Fruit fly (Drosophila melanogaster) Kc167 (cell line): Measurements from ENCODE around the gene phr6-4.

ENCODE experiments used
- Myc ChIP-seq: fragments of >200 bp; optimal IDR thresholded peaks from 2 replicates; lab custom pipeline; 2017; ENCODE audit warnings: missing external identifiers
- Sin3A ChIP-seq: fragments of >200 bp; optimal IDR thresholded peaks from 2 replicates; lab custom pipeline; 2018; ENCODE audit warnings: missing external identifiers
- h ChIP-seq: fragments of >200 bp; optimal IDR thresholded peaks from 3 replicates; lab custom pipeline; 2018; ENCODE audit warnings: missing external identifiers
- insv ChIP-seq: fragments of >200 bp; optimal IDR thresholded peaks from 3 replicates; lab custom pipeline; 2018; ENCODE audit warnings: missing external identifiers
- psq ChIP-seq: fragments of >200 bp; optimal IDR thresholded peaks from 2 replicates; lab custom pipeline; 2017; ENCODE audit warnings: missing external identifiers
- ttk ChIP-seq: sonication (Bioruptor generic); optimal IDR thresholded peaks from 2 replicates; lab custom pipeline; 2017; ENCODE audit warnings: missing external identifiers

Gene phr6-4

dm6 chr2L:20645394-20645869 lies at the start of gene phr6-4, which contains the start of gene CG2608:
TSS of gene phr6-4 (minus strand) at chr2L:20645791.
TSS of gene CG2608 (plus strand) at chr2L:20645822.
- TF ChIP-seq Myc (lab: Kevin White, UChicago) (no peak), Sin3A (lab: Kevin White, UChicago) (no peak), h (lab: Kevin White, UChicago) (no peak), psq (lab: Kevin White, UChicago) (no peak), insv (lab: Kevin White, UChicago) (no peak), ttk (lab: Kevin White, UChicago) (no peak)

- no peak for TF ChIP-seq h (lab: Kevin White, UChicago)
- TF ChIP-seq psq (lab: Kevin White, UChicago) = no peak
- TF ChIP-seq insv (lab: Kevin White, UChicago) = no peak
- no peak for TF ChIP-seq Sin3A (lab: Kevin White, UChicago)
- no peak for TF ChIP-seq Myc (lab: Kevin White, UChicago)
- TF ChIP-seq ttk (lab: Kevin White, UChicago) = no peak
These were observed 49.5 kb upstream of the phr6-4 start for dm6 chr2L:20695066-20695465.

DNA sequence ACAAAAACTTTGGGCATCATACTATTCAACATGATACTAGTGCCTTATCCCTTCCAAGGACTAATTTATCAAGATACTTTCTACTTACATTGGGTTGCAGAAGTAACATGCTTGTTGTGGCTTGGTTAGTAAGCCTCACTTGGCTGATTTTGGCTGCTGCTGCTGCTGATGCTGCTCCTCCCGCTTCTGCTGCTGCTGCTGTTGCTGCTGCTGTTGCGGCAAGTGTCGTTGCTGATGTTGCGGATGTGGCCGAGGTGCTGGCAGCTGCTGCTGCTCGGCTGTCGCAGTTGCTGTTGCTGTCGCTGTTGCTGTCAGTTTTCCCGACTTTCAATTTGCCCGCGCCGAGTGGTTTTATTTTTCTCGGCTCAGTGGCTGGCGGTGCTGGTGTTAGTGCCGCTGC lies 44.5 kb upstream of the phr6-4 start:
- no peak for TF ChIP-seq ttk (lab: Kevin White, UChicago)

DNA sequence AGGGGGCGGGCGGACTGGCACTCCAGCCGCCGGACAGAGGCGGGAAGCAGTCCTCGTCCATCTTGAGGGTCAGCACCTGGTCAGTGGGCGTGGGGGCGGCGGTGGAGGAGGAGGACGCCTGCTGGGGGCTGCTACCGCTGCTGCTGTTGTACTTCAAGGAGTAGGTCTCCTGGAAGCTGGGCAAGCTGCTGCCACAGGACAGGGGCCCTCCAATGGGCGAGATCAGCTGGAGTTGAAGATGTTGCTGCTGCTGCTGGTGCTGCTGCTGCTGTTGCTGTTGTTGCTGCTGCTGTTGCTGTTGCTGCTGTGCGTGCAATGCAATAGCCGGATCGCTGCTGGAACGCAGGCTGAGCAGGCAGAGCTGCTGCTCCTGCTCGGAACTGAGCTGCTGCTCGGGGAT lies 43.1 kb upstream of the phr6-4 start:
- TF ChIP-seq h (lab: Kevin White, UChicago) (no peak), ttk (lab: Kevin White, UChicago) (no peak), psq (lab: Kevin White, UChicago) (no peak), insv (lab: Kevin White, UChicago) (no peak), Sin3A (lab: Kevin White, UChicago) (no peak), Myc (lab: Kevin White, UChicago) (no peak)

dm6 chr2L:20682136-20682733 lies 36.6 kb upstream of the phr6-4 start, which contains the start of gene CG2617:
TSS of gene CG2617 (plus strand) at chr2L:20682368.
- TF ChIP-seq Sin3A (lab: Kevin White, UChicago) (no peak), Myc (lab: Kevin White, UChicago) (no peak), h (lab: Kevin White, UChicago) (no peak), psq (lab: Kevin White, UChicago) (no peak), ttk (lab: Kevin White, UChicago) (no peak), insv (lab: Kevin White, UChicago) (no peak)

- TF ChIP-seq ttk (lab: Kevin White, UChicago) (no peak), psq (lab: Kevin White, UChicago) (no peak), Myc (lab: Kevin White, UChicago) (no peak), Sin3A (lab: Kevin White, UChicago) (no peak), insv (lab: Kevin White, UChicago) (no peak), h (lab: Kevin White, UChicago) (no peak)
These were observed 36.1 kb upstream of the phr6-4 start, which contains the start of gene Cen for dm6 chr2L:20681648-20682098. TSS of gene Cen (minus strand) at chr2L:20681846.

- TF ChIP-seq insv (lab: Kevin White, UChicago) = no peak
- TF ChIP-seq Myc (lab: Kevin White, UChicago) = no peak
- TF ChIP-seq h (lab: Kevin White, UChicago) = no peak
- no peak for TF ChIP-seq ttk (lab: Kevin White, UChicago)
- no peak for TF ChIP-seq Sin3A (lab: Kevin White, UChicago)
- no peak for TF ChIP-seq psq (lab: Kevin White, UChicago)
These were observed 30.3 kb upstream of the phr6-4 start, which contains the start of the genes CG31678 and IKKepsilon for dm6 chr2L:20675875-20676274. TSS of gene CG31678 (minus strand) at chr2L:20675941. TSS of gene IKKepsilon (plus strand) at chr2L:20676045.

DNA sequence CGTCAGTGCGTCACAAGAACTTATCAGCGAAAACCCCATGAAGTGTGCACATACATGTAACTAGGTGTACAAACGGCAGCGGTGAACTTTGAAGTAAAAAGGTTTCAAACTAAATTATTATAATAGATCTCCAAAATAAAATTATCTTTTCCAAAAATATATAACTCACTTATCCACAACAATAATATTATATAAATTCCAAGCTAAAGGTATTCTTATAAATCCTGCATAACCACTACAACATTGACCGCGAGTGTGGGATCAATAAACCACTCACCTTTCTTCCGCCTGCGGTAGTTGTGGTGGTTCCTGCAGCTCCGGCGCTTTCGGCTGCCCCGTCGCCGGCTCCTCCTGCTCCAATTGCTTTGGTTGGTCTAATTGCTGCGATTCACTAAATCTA lies 29.1 kb upstream of the phr6-4 start:
- TF ChIP-seq psq (lab: Kevin White, UChicago) (no peak), Sin3A (lab: Kevin White, UChicago) (no peak), h (lab: Kevin White, UChicago) (no peak), insv (lab: Kevin White, UChicago) (no peak)

DNA sequence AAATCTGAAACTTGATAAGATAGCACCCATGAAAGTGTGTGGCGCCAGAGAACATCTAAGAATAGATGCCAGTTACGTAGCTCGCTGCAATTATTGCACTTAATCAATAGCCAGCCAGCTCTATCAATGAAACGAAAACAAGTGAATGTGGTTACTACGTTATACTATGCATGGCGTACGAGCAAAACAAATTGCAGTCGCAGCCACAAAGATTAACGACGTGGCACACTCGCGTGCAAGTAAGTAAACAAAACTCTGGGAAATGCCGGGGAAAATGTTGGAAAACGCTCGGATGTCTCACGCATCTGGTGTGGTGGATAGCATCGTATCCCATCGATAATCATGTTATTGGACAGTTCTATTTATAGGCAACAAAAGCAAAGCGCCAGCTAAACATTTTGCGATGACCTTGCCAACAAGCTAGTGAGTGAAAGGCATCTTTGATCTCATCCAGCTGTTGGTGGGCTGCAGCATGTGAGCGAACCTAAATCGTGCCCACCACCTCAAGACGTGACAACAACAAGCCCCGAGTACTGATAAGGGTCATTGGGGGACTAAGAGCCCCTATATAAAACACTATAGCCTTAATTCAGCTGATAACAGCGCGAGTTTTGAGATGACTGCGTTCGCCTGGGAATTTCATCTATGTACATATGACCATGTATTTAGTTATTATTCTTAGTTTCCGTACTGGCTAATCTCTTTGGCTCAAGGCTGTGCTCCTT lies 28.3 kb upstream of the phr6-4 start:
- TF ChIP-seq Sin3A (lab: Kevin White, UChicago) = no peak
- TF ChIP-seq psq (lab: Kevin White, UChicago) = no peak
- no peak for TF ChIP-seq ttk (lab: Kevin White, UChicago)
- no peak for TF ChIP-seq Myc (lab: Kevin White, UChicago)
- TF ChIP-seq insv (lab: Kevin White, UChicago) = no peak
- TF ChIP-seq h (lab: Kevin White, UChicago) = no peak

DNA sequence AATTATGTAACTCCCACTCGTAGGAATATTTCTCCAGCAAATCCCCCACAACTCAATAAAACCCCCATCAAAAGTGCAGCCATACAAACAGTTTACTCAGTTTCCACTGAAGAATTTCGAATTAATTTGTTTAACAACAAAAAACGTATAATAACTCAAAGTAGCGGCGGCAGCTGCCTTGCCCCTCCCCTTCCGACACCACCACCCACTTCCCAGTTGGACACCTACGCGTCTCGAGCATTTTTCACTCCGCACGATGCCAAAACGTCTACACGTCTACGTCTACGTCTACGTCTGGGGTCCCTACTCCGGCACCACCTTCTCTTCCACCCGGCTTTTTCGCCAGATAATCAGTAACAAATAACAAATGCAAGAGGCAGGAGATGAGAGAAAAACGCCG lies 25.6 kb upstream of the phr6-4 start:
- TF ChIP-seq ttk (lab: Kevin White, UChicago) (no peak), Myc (lab: Kevin White, UChicago) (no peak), Sin3A (lab: Kevin White, UChicago) (no peak), psq (lab: Kevin White, UChicago) (no peak), h (lab: Kevin White, UChicago) (no peak), insv (lab: Kevin White, UChicago) (no peak)

DNA sequence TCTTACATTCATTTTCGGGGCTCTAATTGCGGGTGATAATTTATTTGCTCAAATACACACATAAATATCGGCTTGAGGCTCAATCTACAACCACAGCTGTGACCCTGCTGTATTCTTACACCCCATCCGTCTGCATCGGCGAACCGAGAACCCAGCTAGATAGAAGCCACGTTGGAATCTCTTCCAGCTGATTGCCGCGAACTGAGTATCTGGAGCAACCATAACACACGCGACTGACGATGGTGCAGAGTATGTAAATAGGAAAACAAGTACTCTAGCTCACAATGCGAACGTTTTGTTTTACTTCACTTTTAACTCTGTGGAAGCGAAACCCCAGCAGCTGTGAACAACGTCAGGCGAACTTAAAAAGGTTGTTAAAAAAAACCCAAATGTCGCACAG lies 18.8 kb upstream of the phr6-4 start:
- TF ChIP-seq h (lab: Kevin White, UChicago) (no peak), Sin3A (lab: Kevin White, UChicago) (no peak), Myc (lab: Kevin White, UChicago) (no peak), insv (lab: Kevin White, UChicago) (no peak)
